Fruit fly (Drosophila melanogaster): ENCODE measurements around the gene to.

DNA sequence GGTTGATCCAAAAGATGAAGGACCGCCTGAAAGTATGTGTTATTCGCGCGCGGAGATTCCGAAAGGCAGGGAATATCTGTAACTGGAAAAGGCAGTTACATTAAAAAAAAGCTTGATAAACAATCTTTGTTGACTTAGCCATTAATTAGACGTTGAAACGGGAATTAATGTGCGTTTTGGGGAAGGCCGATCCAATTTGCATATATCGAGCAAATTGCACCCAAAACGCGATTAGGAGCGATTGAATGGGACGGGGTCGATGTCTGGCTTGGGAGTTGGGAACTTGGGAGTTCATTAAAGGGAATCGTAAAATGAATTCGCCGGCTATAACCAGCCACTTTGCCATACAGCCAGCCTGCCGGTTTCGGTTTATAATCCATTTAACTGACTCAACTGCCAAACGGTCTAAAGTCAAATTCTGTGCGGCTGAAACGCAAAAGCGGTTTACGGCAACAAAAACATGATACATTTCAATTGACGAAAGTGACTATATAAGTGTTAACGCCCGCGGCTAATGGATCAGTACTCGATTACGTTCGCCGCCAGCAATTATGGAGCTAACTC is 1.6 kb downstream of the to start, which contains the start of gene CG11854:
- TF ChIP-seq dimm (GFP tag; IDR thresholded peaks at IDR 0.05) = no peak
- no peak for TF ChIP-seq Dfd (GFP tag; optimal IDR thresholded peaks at IDR 0.05)
- no peak for TF ChIP-seq Dp (GFP tag; optimal IDR thresholded peaks at IDR 0.05)
- TF ChIP-seq Hr51 (GFP tag; optimal IDR thresholded peaks at IDR 0.05) = no peak
- no peak for TF ChIP-seq tup (GFP tag; optimal IDR thresholded peaks at IDR 0.05)
- no peak for TF ChIP-seq twi (tag; optimal IDR thresholded peaks at IDR 0.05)
- TF ChIP-seq CG11093 (GFP tag; IDR thresholded peaks at IDR 0.05) = no peak
- TF ChIP-seq Tbp (GFP tag; optimal IDR thresholded peaks at IDR 0.05) = no peak
- no peak for TF ChIP-seq seq (GFP tag; IDR thresholded peaks at IDR 0.05)
- no peak for TF ChIP-seq Fer1 (GFP tag; optimal IDR thresholded peaks at IDR 0.05)
- TF ChIP-seq yki (optimal IDR thresholded peaks at IDR 0.05) = no peak
- TF ChIP-seq CG6254 (GFP tag; optimal IDR thresholded peaks at IDR 0.05) = no peak

Data from whole organism, embryonic.